Fruit fly (Drosophila melanogaster) Kc167 (cell line): ENCODE results near the gene CG3281.

Experiments used
- Myc ChIP-seq: fragments of >200 bp; optimal IDR thresholded peaks from 2 replicates; lab custom pipeline; 2017; ENCODE audit warnings: missing external identifiers
- Sin3A ChIP-seq: fragments of >200 bp; optimal IDR thresholded peaks from 2 replicates; lab custom pipeline; 2018; ENCODE audit warnings: missing external identifiers
- h ChIP-seq: fragments of >200 bp; optimal IDR thresholded peaks from 3 replicates; lab custom pipeline; 2018; ENCODE audit warnings: missing external identifiers
- insv ChIP-seq: fragments of >200 bp; optimal IDR thresholded peaks from 3 replicates; lab custom pipeline; 2018; ENCODE audit warnings: missing external identifiers
- psq ChIP-seq: fragments of >200 bp; optimal IDR thresholded peaks from 2 replicates; lab custom pipeline; 2017; ENCODE audit warnings: missing external identifiers
- ttk ChIP-seq: sonication (Bioruptor generic); optimal IDR thresholded peaks from 2 replicates; lab custom pipeline; 2017; ENCODE audit warnings: missing external identifiers

- TF ChIP-seq insv (no peak), h (no peak), Sin3A (lab: Kevin White, UChicago) (no peak), ttk (lab: Kevin White, UChicago) (no peak), psq (lab: Kevin White, UChicago) (no peak), Myc (lab: Kevin White, UChicago) (no peak)
Measured at dm6 chr3R:11989996-11990395, 27.4 kb upstream of the CG3281 start.
